Worm (Caenorhabditis elegans): ENCODE data around the gene W05H5.1.

- no peak for TF ChIP-seq ztf-11 (tag; optimal IDR thresholded peaks at IDR 0.05)
- TF ChIP-seq egl-27 (tag; optimal IDR thresholded peaks at IDR 0.05), result no peak
- no peak for TF ChIP-seq nhr-11 (tag; optimal IDR thresholded peaks at IDR 0.05)
- TF ChIP-seq lin-13 (GFP tag; optimal IDR thresholded peaks at IDR 0.05), result no peak
- no peak for TF ChIP-seq nhr-77 (tag; optimal IDR thresholded peaks at IDR 0.05)
- no peak for TF ChIP-seq unc-62 (GFP tag; optimal IDR thresholded peaks at IDR 0.05)
- TF ChIP-seq mab-5 (tag; optimal IDR thresholded peaks at IDR 0.05), result no peak
- TF ChIP-seq ztf-4 (tag; optimal IDR thresholded peaks at IDR 0.05), result no peak
- no peak for TF ChIP-seq nhr-237 (tag; optimal IDR thresholded peaks at IDR 0.05)
Observed at ce11 chrII:12417514-12417913, 27.1 kb downstream of the W05H5.1 start, which contains the start of gene sre-27.

Data from whole organism, L2 larva.